Worm (Caenorhabditis elegans) whole organism, L4 larva: ENCODE data around the gene oac-1.

Experiments
- D1046.2 ChIP-seq: fragments of 200-800 bp; sonication (Bioruptor generic); IDR thresholded peaks from 2 replicates; pipeline ENCODE4 v1.3.6; 2022; ENCODE audit warnings: missing genetic modification characterization, missing compliant biosample characterization
- F37D6.2 ChIP-seq: sonication (generic microtip); optimal IDR thresholded peaks from 2 replicates; lab custom pipeline; 2016; ENCODE audit warnings: mild to moderate bottlenecking, missing genetic modification characterization, missing compliant biosample characterization
- F44E2.7 ChIP-seq: fragments of 200-800 bp; sonication (Bioruptor generic); IDR thresholded peaks from 2 replicates; pipeline ENCODE4 v2.1.2; 2022; ENCODE audit warnings: missing genetic modification characterization, missing compliant biosample characterization
- T20F7.1 ChIP-seq: fragments of 200-800 bp; sonication (Bioruptor generic); optimal IDR thresholded peaks from 2 replicates; lab custom pipeline; 2018; ENCODE audit warnings: mild to moderate bottlenecking, missing genetic modification characterization, missing compliant biosample characterization
- T26A8.4 ChIP-seq: fragments of 200-800 bp; sonication (Bioruptor generic); IDR thresholded peaks from 2 replicates; pipeline ENCODE4 v1.3.6; 2022; ENCODE audit warnings: missing genetic modification characterization, missing compliant biosample characterization
- Y48G9A.11 ChIP-seq: fragments of 200-800 bp; sonication (Bioruptor generic); IDR thresholded peaks from 2 replicates; pipeline ENCODE4 v1.3.6; 2022; ENCODE audit warnings: missing genetic modification reagents, missing genetic modification characterization, missing compliant biosample characterization
- Y5F2A.4 ChIP-seq: fragments of 200-800 bp; sonication (Bioruptor generic); optimal IDR thresholded peaks from 2 replicates; lab custom pipeline; 2018; ENCODE audit warnings: mild to moderate bottlenecking, missing genetic modification characterization, missing compliant biosample characterization
- ZK546.5 ChIP-seq, 2 experiments: sonication (generic microtip); optimal IDR thresholded peaks; 2 replicates each; lab custom pipeline; 2017; ENCODE audit warnings: missing biosample characterization in 2 of 2, missing genetic modification characterization in 2 of 2
- attf-4 ChIP-seq: sonication (generic microtip); optimal IDR thresholded peaks from 3 replicates; lab custom pipeline; 2017; ENCODE audit warnings: missing biosample characterization, missing genetic modification characterization
- ceh-44 ChIP-seq: fragments of 200-800 bp; sonication (Bioruptor generic); IDR thresholded peaks from 2 replicates; pipeline ENCODE4 v1.3.6; 2022; ENCODE audit warnings: missing genetic modification reagents, missing genetic modification characterization, missing compliant biosample characterization
- ceh-62 ChIP-seq: sonication (generic microtip); optimal IDR thresholded peaks from 2 replicates; lab custom pipeline; 2017; ENCODE audit warnings: missing biosample characterization, missing genetic modification characterization
- ceh-82 ChIP-seq: sonication (generic microtip); optimal IDR thresholded peaks from 2 replicates; lab custom pipeline; 2017; ENCODE audit warnings: missing biosample characterization, missing genetic modification characterization
- cey-2 ChIP-seq: sonication (generic microtip); optimal IDR thresholded peaks from 3 replicates; lab custom pipeline; 2017; ENCODE audit warnings: missing genetic modification characterization, mild to moderate bottlenecking, missing compliant biosample characterization, antibody characterized with exemption, borderline replicate concordance; ENCODE audit not compliant: insufficient read depth
- ctbp-1 ChIP-seq: fragments of 200-800 bp; sonication (Bioruptor generic); IDR thresholded peaks from 2 replicates; pipeline ENCODE4 v1.3.6; 2022; ENCODE audit warnings: missing genetic modification reagents, missing genetic modification characterization, missing compliant biosample characterization
- daf-8 ChIP-seq: fragments of 200-800 bp; sonication (Bioruptor generic); IDR thresholded peaks from 2 replicates; pipeline ENCODE4 v1.3.6; 2022; ENCODE audit warnings: missing genetic modification characterization, missing compliant biosample characterization
- dmd-8 ChIP-seq: fragments of 200-800 bp; sonication (Bioruptor generic); IDR thresholded peaks from 2 replicates; pipeline ENCODE4 v1.3.6; 2022; ENCODE audit warnings: missing genetic modification characterization, missing compliant biosample characterization
- duxl-1 ChIP-seq: sonication (generic microtip); optimal IDR thresholded peaks from 2 replicates; lab custom pipeline; 2016; ENCODE audit warnings: mild to moderate bottlenecking, missing genetic modification characterization, moderate library complexity, missing compliant biosample characterization; ENCODE audit not compliant: poor library complexity
- egl-27 ChIP-seq: sonication (generic microtip); optimal IDR thresholded peaks from 3 replicates; lab custom pipeline; 2017; ENCODE audit warnings: missing biosample characterization, missing genetic modification reagents, missing genetic modification characterization
- hif-1 ChIP-seq, 2 experiments: sonication (generic microtip); optimal IDR thresholded peaks; 2 replicates each; lab custom pipeline; 2016 to 2017; ENCODE audit warnings: missing compliant biosample characterization in 2 of 2, missing genetic modification characterization in 2 of 2, missing genetic modification reagents in 2 of 2, missing genotype in 2 of 2, mild to moderate bottlenecking in 1 of 2
- lim-7 ChIP-seq: fragments of 200-800 bp; sonication (Bioruptor generic); IDR thresholded peaks from 2 replicates; pipeline ENCODE4 v1.3.6; 2022; ENCODE audit warnings: missing genetic modification characterization, missing compliant biosample characterization
- lin-1 ChIP-seq: fragments of 200-800 bp; sonication (Bioruptor generic); IDR thresholded peaks from 2 replicates; pipeline ENCODE4 v1.3.6; 2022; ENCODE audit warnings: missing genetic modification reagents, missing genetic modification characterization, missing compliant biosample characterization
- lin-13 ChIP-seq: fragments of 150-350 bp; optimal IDR thresholded peaks from 2 replicates; lab custom pipeline; 2014; ENCODE audit warnings: missing biosample characterization, missing genetic modification reagents, missing genetic modification characterization
- lin-29 ChIP-seq: fragments of 200-800 bp; sonication (Bioruptor generic); IDR thresholded peaks from 2 replicates; pipeline ENCODE4 v1.3.6; 2022; ENCODE audit warnings: missing genetic modification reagents, missing genetic modification characterization, missing compliant biosample characterization
- lin-38 ChIP-seq: fragments of 200-800 bp; sonication (Bioruptor generic); IDR thresholded peaks from 2 replicates; pipeline ENCODE4 v1.3.6; 2022; ENCODE audit warnings: missing genetic modification reagents, missing genetic modification characterization, missing compliant biosample characterization
- lsy-2 ChIP-seq, 2 experiments: fragments of 150-350 bp in 1 of 2; sonication (generic microtip) in 1 of 2; optimal IDR thresholded peaks; 2 replicates each; lab custom pipeline; 2014 to 2017; ENCODE audit warnings: missing biosample characterization in 2 of 2, missing genetic modification characterization in 2 of 2
- madf-5 ChIP-seq, 2 experiments: fragments of 200-800 bp; sonication (Bioruptor generic); IDR thresholded peaks; 2 replicates each; pipeline ENCODE4 v1.3.6; 2022; ENCODE audit warnings: missing compliant biosample characterization in 2 of 2, missing genetic modification characterization in 2 of 2
- madf-9 ChIP-seq: fragments of 200-800 bp; sonication (Bioruptor generic); conservative IDR thresholded peaks from 2 replicates; pipeline ENCODE4 v1.3.6; 2022; ENCODE audit warnings: missing genetic modification reagents, missing genetic modification characterization, missing compliant biosample characterization
- mep-1 ChIP-seq: fragments of 150-350 bp; sonication (generic microtip); optimal IDR thresholded peaks from 3 replicates; lab custom pipeline; 2014; ENCODE audit warnings: missing biosample characterization, missing genetic modification characterization
- mes-2 ChIP-seq: sonication (generic microtip); optimal IDR thresholded peaks from 2 replicates; lab custom pipeline; 2016; ENCODE audit warnings: missing genotype, mild to moderate bottlenecking, missing genetic modification characterization, missing compliant biosample characterization; ENCODE audit not compliant: poor library complexity, severe bottlenecking
- mxl-2 ChIP-seq: fragments of 200-800 bp; sonication (Bioruptor generic); conservative IDR thresholded peaks from 2 replicates; pipeline ENCODE4 v1.3.6; 2022; ENCODE audit warnings: missing genetic modification reagents, missing genetic modification characterization, missing compliant biosample characterization
- mxl-3 ChIP-seq: fragments of 200-800 bp; sonication (Bioruptor generic); optimal IDR thresholded peaks from 2 replicates; lab custom pipeline; 2018; ENCODE audit warnings: mild to moderate bottlenecking, missing genetic modification characterization, missing compliant biosample characterization
- nhr-237 ChIP-seq: sonication (generic microtip); optimal IDR thresholded peaks from 2 replicates; lab custom pipeline; 2017; ENCODE audit warnings: missing biosample characterization, missing genetic modification characterization
- nhr-28 ChIP-seq: fragments of 150-350 bp; optimal IDR thresholded peaks from 2 replicates; lab custom pipeline; 2014; ENCODE audit warnings: missing biosample characterization, missing genetic modification characterization
- nhr-41 ChIP-seq: fragments of 200-800 bp; sonication (Bioruptor generic); IDR thresholded peaks from 2 replicates; pipeline ENCODE4 v1.3.6; 2022; ENCODE audit warnings: missing genetic modification reagents, missing genetic modification characterization, missing compliant biosample characterization
- nhr-42 ChIP-seq: fragments of 200-800 bp; sonication (Bioruptor generic); IDR thresholded peaks from 2 replicates; pipeline ENCODE4 v1.3.6; 2022; ENCODE audit warnings: missing genetic modification characterization, missing compliant biosample characterization
- nhr-48 ChIP-seq: sonication (generic microtip); optimal IDR thresholded peaks from 2 replicates; lab custom pipeline; 2016; ENCODE audit warnings: mild to moderate bottlenecking, missing genetic modification characterization, missing compliant biosample characterization
- pha-4 ChIP-seq, 2 experiments: fragments of 150-350 bp in 1 of 2; fragments of 200-800 bp in 1 of 2; sonication (Bioruptor generic) in 1 of 2; IDR thresholded peaks in 1 of 2; optimal IDR thresholded peaks in 1 of 2; 2 replicates each; pipeline versions ENCODE4 v1.3.6 to Lab custom; 2014 to 2022; ENCODE audit warnings: missing genetic modification characterization in 2 of 2, missing genetic modification reagents in 2 of 2, missing biosample characterization in 1 of 2, missing compliant biosample characterization in 1 of 2
- rbr-2 ChIP-seq: sonication (generic microtip); optimal IDR thresholded peaks from 2 replicates; lab custom pipeline; 2016; ENCODE audit warnings: missing genotype, missing genetic modification characterization, missing compliant biosample characterization
- saeg-2 ChIP-seq: fragments of 200-800 bp; sonication (Bioruptor generic); IDR thresholded peaks from 2 replicates; pipeline ENCODE4 v1.3.6; 2022; ENCODE audit warnings: missing genetic modification reagents, missing genetic modification characterization, missing compliant biosample characterization
- skn-1 ChIP-seq: fragments of 150-350 bp; optimal IDR thresholded peaks from 2 replicates; lab custom pipeline; 2014; ENCODE audit warnings: missing biosample characterization, missing genetic modification characterization
- snpc-1.2 ChIP-seq: fragments of 200-800 bp; sonication (Bioruptor generic); IDR thresholded peaks from 2 replicates; pipeline ENCODE4 v1.3.6; 2022; ENCODE audit warnings: missing genetic modification reagents, missing genetic modification characterization, missing compliant biosample characterization
- tag-97 ChIP-seq: fragments of 200-800 bp; sonication (Bioruptor generic); IDR thresholded peaks from 2 replicates; pipeline ENCODE4 v1.3.6; 2022; ENCODE audit warnings: missing genetic modification characterization, missing compliant biosample characterization
- tra-1 ChIP-seq: fragments of 200-800 bp; sonication (Bioruptor generic); IDR thresholded peaks from 2 replicates; pipeline ENCODE4 v1.3.6; 2022; ENCODE audit warnings: missing genetic modification reagents, missing genetic modification characterization, missing compliant biosample characterization
- vab-7 ChIP-seq: fragments of 200-800 bp; sonication (Bioruptor generic); IDR thresholded peaks from 2 replicates; pipeline ENCODE4 v1.3.6; 2022; ENCODE audit warnings: missing genetic modification reagents, missing genetic modification characterization, missing compliant biosample characterization
- zag-1 ChIP-seq: fragments of 150-350 bp; optimal IDR thresholded peaks from 2 replicates; lab custom pipeline; 2014; ENCODE audit warnings: missing biosample characterization, missing genetic modification characterization
- zfp-3 ChIP-seq: fragments of 200-800 bp; sonication (Bioruptor generic); conservative IDR thresholded peaks from 2 replicates; pipeline ENCODE4 v1.3.6; 2022; ENCODE audit warnings: missing genetic modification reagents, missing genetic modification characterization, missing compliant biosample characterization
- zip-11 ChIP-seq: fragments of 200-800 bp; sonication (Bioruptor generic); IDR thresholded peaks from 2 replicates; pipeline ENCODE4 v1.3.6; 2022; ENCODE audit warnings: missing genetic modification characterization, missing compliant biosample characterization
- zip-2 ChIP-seq: fragments of 150-350 bp; optimal IDR thresholded peaks from 2 replicates; lab custom pipeline; 2014; ENCODE audit warnings: missing biosample characterization, missing genetic modification characterization
- ztf-11 ChIP-seq: fragments of 150-350 bp; optimal IDR thresholded peaks from 2 replicates; lab custom pipeline; 2014; ENCODE audit warnings: missing biosample characterization, missing genetic modification characterization

oac-1 gene

ce11 chrV:19519511-19519934, 36.2 kb downstream of the oac-1 start (continued):
- TF ChIP-seq zip-2 (tag; lab: Kevin White, UChicago) (no peak), T26A8.4 (GFP tag; lab: Robert Waterston, UW) (peak; percentile 96), zag-1 (no peak), mxl-3 (peak; percentile 14), snpc-1.2 (peak; percentile 77; the same call in 1 of the 2 replicates), lin-13 (GFP tag; lab: Kevin White, UChicago) (no peak), Y5F2A.4 (GFP tag; lab: Kevin White, UChicago) (peak; percentile 66), ctbp-1 (GFP tag; lab: Robert Waterston, UW) (peak; percentile 90), egl-27 (tag; lab: Kevin White, UChicago) (no peak), lin-29 (GFP tag; lab: Robert Waterston, UW) (0 out of 2 replicates have a peak, but pooled peaks have one; percentile 8), skn-1 (tag; lab: Kevin White, UChicago) (no peak), mxl-2 (GFP tag; lab: Robert Waterston, UW) (peak; percentile 71; the same call in 1 of the 2 replicates), F37D6.2 (no peak), duxl-1 (peak; percentile 29), ceh-62 (tag; lab: Kevin White, UChicago) (no peak), ztf-11 (no peak), daf-8 (GFP tag; lab: Robert Waterston, UW) (no peak), T20F7.1 (GFP tag; lab: Kevin White, UChicago) (no peak), tra-1 (GFP tag; lab: Robert Waterston, UW) (peak; percentile 37; the same call in 1 of the 2 replicates), lsy-2 (tag; optimal IDR thresholded peaks at IDR 0.05; lab: Kevin White, UChicago) (peak in 1 of 2 experiments; percentile 72), madf-9 (peak; percentile 54), nhr-28 (tag; lab: Kevin White, UChicago) (peak; percentile 4), rbr-2 (tag; lab: Kevin White, UChicago) (peak; percentile 8), attf-4 (tag; lab: Kevin White, UChicago) (no peak), tag-97 (GFP tag; lab: Robert Waterston, UW) (no peak), mep-1 (tag; lab: Kevin White, UChicago) (no peak), cey-2 (tag; lab: Kevin White, UChicago) (no peak), D1046.2 (peak; percentile 82), pha-4 (GFP tag; IDR thresholded peaks at IDR 0.05; lab: Robert Waterston, UW) (peak; percentile 69), pha-4 (tag; optimal IDR thresholded peaks at IDR 0.05; lab: Kevin White, UChicago) (no peak), dmd-8 (GFP tag; lab: Robert Waterston, UW) (peak; percentile 60; the same call in 1 of the 2 replicates), Y48G9A.11 (GFP tag; lab: Robert Waterston, UW) (peak; percentile 20; the same call in 1 of the 2 replicates), F44E2.7 (GFP tag; lab: Robert Waterston, UW) (0 out of 2 replicates have a peak, but pooled peaks have one; percentile 4), ceh-82 (tag; lab: Kevin White, UChicago) (no peak), nhr-237 (tag; lab: Kevin White, UChicago) (no peak), hif-1 (tag; optimal IDR thresholded peaks at IDR 0.05; lab: Kevin White, UChicago) (no peak), ZK546.5 (tag; optimal IDR thresholded peaks at IDR 0.05; lab: Kevin White, UChicago) (no peak), lin-38 (GFP tag; lab: Robert Waterston, UW) (peak; percentile 63), lim-7 (GFP tag; lab: Robert Waterston, UW) (0 out of 2 replicates have a peak, but pooled peaks have one; percentile 37), nhr-42 (GFP tag; lab: Robert Waterston, UW) (0 out of 2 replicates have a peak, but pooled peaks have one; percentile 12), zfp-3 (peak; percentile 81; the same call in 1 of the 2 replicates), mes-2 (tag; lab: Kevin White, UChicago) (peak; percentile 17), vab-7 (GFP tag; lab: Robert Waterston, UW) (peak; percentile 72), nhr-41 (GFP tag; lab: Robert Waterston, UW) (peak; percentile 52; the same call in 1 of the 2 replicates), ceh-44 (GFP tag; lab: Robert Waterston, UW) (no peak), nhr-48 (peak; percentile 21), madf-5 (GFP tag; IDR thresholded peaks at IDR 0.05; lab: Robert Waterston, UW) (no peak), saeg-2 (GFP tag; lab: Robert Waterston, UW) (peak; percentile 39; the same call in 1 of the 2 replicates), zip-11 (no peak), lin-1 (GFP tag; lab: Robert Waterston, UW) (peak; percentile 64; the same call in 1 of the 2 replicates)
